Fruit fly (Drosophila melanogaster): ENCODE data around the gene janB.

The janB gene

DNA sequence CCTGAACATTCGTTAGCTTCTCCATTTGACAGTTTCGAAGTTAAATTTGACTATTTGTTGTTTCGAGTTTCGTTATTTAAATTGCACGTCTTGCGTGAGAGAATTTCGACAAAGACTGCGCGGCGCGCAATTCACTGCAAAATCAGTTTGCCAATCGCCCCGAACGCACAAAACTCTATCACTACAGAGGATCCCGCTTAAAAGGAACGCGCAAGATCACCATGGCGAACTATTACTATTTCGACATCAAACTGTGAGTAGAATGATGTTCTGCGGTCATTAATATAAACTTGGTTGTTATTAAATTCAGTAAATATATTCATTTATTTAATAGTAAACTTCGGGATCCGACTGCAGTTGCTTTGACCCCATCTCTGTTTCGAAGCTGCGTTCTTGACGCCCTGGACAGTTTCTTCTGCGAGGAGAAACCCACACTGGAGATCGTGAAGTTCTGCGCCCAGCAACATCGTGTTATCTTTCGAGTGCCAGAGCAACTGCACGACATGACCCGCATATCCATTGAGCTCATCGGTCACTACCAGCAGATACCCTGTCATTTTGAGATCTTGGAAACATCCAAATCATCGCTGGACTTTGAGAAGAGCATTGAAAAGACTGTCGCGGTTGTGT lies 17.5 kb upstream of the janB start, which contains the start of the genes Rpp14b and spn-A:
TSS of gene Rpp14b (plus strand) at position 43 of the 630 bp plus-strand sequence.
TSS of gene spn-A (minus strand) at position 123 of the 630 bp plus-strand sequence.
- TF ChIP-seq CG17801 (GFP tag; optimal IDR thresholded peaks at IDR 0.05; ENCODE audit: partially characterized antibody), result peak; percentile 8

DNA sequence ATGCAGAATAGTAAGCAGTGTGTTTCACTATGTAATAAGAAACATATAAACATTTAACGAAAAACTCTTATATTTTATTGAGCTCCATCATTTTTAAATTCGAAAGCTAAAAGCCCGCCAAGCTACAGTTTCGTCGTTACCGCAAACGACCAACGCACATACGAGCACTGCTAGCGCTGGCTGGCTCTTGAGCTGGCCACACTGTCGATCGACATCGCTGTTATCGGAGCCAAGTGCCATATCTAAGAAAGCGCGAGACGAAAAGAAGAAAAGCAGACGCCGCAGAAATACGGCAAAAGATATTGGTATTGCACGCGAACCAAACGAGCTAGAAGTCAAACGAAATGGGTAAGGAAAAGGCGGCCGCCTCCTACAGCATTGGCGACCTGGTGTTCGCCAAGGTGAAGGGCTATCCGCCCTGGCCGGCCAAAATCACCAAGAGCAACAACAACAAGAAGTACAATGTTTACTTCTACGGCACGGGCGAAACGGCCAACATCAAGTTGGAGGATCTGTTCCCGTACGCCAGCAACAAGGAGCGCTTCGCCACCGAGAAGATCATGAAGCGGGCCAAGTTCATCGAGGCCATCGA lies 14.0 kb upstream of the janB start, which contains the start of gene Jasper:
TSS of gene Jasper (plus strand) at position 60 of the 592 bp plus-strand sequence.
- TF ChIP-seq CG17801 (GFP tag; optimal IDR thresholded peaks at IDR 0.05; ENCODE audit: partially characterized antibody), result peak; percentile 41

DNA sequence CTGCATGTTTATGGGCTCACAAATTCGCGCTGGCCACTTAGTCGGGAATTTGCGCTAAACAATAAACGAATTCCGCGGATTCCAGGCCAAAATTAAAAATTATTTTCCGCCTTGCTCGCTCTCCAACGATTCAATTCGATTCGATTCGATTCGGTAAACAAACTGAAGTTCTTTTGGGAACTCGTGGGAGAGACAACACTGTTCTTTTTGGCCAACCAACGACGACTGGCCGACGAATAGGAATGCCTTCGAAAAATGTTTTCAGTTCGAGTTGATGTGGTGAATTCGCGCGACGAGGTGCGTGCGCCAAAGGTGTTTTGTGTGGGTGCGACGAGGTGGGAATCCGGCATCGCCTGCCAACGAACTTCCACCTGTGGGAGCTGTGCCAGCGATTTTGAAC lies 13.4 kb upstream of the janB start, which contains the start of gene CG15528:
TSS of gene CG15528 (minus strand) at position 180 of the 400 bp plus-strand sequence.
- TF ChIP-seq CG17801 (GFP tag; optimal IDR thresholded peaks at IDR 0.05; ENCODE audit: partially characterized antibody), result no peak

DNA sequence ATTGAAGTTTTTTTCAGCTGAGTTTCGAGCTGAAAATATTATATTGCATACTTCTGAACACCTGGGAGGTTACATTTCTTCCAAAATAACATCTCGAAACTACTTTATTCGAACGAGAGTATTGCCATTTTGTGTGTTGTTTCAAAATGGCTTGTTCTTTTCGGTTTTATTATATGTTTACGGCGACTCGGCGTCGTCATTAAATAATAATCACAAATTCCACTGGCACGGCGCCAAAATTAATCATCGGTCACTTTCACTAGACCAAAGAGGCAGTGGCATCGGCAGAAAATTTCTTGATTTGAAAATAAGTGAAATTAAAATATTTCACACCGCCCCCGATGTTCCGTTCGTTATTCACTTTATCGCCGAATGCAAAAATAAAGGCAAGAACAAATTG lies 11.9 kb upstream of the janB start:
- TF ChIP-seq CG17801 (GFP tag; optimal IDR thresholded peaks at IDR 0.05; ENCODE audit: partially characterized antibody), result no peak

DNA sequence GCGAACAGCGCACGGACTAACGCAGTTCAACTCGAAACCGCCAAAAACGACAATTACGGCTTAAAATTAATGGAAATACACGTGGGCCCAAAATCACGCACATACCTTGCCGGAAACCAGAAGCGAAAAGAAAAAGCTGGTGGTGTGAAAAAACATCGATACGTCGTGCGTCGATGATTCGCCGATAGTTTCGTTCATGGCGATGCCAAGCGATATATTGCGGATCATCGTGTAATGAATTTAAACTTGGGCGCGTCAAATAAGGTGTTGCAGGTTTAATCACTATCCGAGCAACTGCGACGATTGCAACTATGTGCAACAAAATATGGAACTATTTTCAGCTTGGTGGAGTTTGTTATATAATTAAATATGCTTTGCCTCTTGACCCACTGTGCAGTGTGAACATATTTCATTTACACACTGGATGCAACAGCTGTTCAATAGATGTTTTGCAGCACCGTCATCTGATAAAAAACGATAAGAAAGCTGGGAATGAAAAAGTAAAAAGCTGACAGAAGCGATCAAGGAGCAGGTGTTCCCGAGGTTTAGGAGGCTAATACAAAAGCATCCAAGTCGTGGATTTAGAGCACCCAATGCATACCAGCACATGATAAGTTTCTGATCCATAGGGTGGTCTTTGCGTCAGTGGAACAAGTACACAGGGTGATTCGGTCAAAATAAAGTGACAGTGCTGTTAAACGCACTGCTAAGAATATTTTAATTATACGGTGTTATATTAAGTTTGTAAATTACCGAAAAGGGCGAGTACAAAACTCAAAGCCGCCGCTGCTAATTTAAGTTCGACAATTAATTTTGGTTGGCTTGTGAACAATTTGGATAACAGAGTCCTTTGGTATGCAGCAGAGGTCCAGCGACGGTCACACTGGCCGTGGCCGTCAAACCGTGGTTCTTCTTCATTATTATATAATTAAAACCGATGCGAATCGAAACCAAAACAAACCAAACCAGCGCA lies 7.8 kb upstream of the janB start, which contains the start of the genes RpL32 and CG7943:
TSS of gene RpL32 (minus strand) at position 133 of the 973 bp plus-strand sequence.
TSS of gene CG7943 (plus strand) at position 442 of the 973 bp plus-strand sequence.
- peak; percentile 95 for TF ChIP-seq CG17801 (GFP tag; optimal IDR thresholded peaks at IDR 0.05; ENCODE audit: partially characterized antibody)

DNA sequence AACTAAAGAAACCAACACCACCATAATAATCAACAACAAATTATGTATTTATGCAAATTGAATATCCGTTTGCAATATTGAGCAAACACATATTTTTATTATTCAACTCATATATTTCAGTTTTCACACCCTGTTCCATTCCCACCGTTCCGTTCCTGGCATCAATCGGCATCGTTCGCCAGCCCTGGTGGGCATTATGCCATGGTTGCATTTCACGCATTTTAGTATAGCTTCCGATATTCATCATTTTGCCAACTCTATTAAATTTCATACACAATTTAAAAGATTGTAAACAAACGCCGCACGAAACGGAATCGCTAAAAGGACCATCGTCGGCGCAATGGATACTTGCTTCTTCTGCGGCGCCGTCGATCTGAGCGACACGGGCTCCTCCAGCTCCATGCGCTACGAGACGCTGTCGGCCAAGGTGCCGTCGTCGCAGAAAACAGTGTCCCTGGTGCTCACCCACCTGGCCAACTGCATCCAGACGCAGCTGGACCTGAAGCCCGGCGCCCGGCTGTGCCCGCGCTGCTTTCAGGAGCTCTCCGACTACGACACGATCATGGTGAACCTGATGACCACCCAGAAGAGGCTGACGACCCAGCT lies 4.7 kb upstream of the janB start, which contains the start of gene Sry-delta:
TSS of gene Sry-delta (plus strand) at position 203 of the 606 bp plus-strand sequence.
- peak; percentile 68 for TF ChIP-seq CG17801 (GFP tag; optimal IDR thresholded peaks at IDR 0.05; ENCODE audit: partially characterized antibody)

DNA sequence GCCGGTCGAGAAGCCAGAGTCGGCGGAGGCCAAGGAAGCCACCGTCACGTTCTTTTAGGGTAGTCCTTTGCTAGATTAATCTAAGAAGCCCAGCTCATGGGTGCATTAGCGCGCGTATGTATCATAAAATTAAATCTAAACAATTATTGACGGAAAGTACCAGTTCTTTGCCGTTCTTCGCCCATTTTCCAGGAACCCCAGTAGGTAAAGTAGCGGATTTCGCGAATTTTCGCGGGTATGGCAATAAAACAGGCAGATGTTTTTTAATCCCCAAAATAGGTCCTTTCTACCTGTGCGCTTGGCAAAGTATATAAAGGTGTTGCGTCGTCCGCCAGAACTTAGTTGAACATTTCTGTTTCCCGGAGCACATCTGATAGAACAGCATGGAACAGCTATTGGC lies 2.4 kb upstream of the janB start:
- TF ChIP-seq CG17801 (GFP tag; optimal IDR thresholded peaks at IDR 0.05; ENCODE audit: partially characterized antibody), result no peak

DNA sequence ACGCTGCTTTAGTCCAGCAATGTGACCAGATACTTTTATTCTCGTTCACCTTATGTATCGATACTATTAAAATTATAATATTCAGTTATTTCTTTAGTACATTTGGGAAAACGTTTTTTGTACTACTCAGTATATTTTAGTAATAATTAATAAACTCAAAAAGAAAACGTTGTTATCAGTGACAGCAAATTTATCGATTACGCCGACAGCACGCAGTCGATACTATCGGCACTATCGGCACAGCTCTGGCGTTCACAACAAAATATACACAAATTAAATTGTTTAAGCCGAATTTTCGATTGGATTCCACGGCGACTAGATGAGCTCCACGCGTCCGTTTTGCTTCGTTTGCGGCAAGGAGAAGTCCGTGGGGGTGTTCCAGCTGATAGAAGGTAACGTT lies 966 bp upstream of the janB start, which contains the start of the genes janA, Sry-alpha and Sry-beta:
TSS of gene janA (minus strand) at position 40 of the 400 bp plus-strand sequence.
TSS of gene Sry-alpha (plus strand) at position 226 of the 400 bp plus-strand sequence.
TSS of gene Sry-beta (plus strand) at position 226 of the 400 bp plus-strand sequence.
- no peak for TF ChIP-seq CG17801 (GFP tag; optimal IDR thresholded peaks at IDR 0.05; ENCODE audit: partially characterized antibody)

DNA sequence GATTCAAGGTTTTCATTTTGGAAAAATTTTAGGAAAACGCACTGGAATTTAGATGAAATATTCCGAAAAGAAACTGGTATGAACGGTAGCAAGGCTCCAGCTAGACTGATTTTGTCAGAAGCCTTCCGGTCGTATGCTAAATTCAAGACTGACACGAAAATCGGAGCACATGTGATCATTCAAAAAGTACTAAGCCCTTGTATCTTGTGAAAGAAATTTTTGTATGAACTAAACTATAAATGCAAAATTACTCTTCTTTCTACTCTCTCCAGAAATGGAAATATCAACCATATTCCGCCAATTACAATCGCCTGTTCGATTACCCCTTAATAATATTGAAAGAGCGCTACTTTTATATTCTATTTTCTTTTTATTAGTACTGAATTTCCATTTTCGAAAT lies 898 bp downstream of the janB start, which contains the start of gene ocn:
TSS of gene ocn (minus strand) at position 101 of the 400 bp plus-strand sequence.
- no peak for TF ChIP-seq CG17801 (GFP tag; optimal IDR thresholded peaks at IDR 0.05; ENCODE audit: partially characterized antibody)

DNA sequence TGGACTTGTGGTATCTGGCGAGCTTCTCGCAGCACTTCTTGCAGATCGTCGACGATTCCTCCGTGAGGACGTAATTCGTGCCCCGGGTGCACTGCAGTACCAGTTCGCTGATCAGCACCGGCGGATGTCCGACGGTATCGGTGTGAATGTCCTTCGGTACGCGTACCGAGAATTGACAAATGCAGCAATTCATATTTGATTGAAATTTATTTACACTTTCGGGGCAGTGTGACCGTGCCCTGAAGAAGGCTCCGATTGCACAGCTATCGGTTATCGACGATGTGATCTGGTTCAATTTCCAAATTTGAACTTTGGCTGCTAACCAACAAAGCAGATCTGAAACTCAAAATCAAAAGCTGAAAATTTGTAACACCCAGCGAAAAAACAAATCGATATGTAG lies 1.9 kb downstream of the janB start, which contains the start of gene ZIPIC:
TSS of gene ZIPIC (minus strand) at position 262 of the 400 bp plus-strand sequence.
- no peak for TF ChIP-seq CG17801 (GFP tag; optimal IDR thresholded peaks at IDR 0.05; ENCODE audit: partially characterized antibody)

DNA sequence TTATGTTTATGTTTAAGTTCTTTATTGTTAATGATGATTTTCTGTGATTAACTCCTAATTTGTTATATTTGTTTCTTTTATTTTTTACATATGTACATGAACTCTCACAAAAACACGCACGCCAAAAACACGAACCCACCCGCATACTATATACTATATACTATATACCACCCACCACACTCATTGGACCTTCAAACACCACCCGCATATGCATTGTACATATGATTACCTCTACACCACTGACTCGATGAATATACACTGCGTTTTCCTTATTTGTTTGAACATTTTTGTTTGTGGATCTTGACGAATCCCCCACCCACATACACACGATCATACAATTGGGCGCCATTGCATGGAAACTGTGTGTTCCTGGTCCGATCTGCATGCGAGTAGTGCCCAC lies 6.2 kb downstream of the janB start:
- TF ChIP-seq CG17801 (GFP tag; optimal IDR thresholded peaks at IDR 0.05; ENCODE audit: partially characterized antibody), result no peak

DNA sequence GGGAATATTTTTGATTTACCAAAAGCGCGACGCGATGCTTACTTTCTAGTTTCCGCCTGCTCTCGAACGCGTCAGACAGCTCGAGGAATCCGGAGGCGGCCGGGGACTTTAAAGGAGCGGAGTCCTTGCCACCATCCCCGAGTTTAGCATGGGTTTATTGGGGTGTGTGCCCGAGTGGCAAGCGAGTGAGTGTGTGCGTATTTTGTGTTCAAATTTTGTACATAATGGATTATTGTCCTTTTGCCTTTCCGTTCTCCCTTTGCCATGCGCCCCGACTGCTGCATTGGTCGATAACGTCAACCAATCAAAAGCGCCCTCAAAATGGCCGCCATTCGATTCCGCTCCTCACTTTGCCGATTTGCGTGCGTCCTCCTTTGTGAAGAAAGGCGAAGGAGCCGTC lies 8.5 kb downstream of the janB start:
- TF ChIP-seq CG17801 (GFP tag; optimal IDR thresholded peaks at IDR 0.05; ENCODE audit: partially characterized antibody), result no peak

DNA sequence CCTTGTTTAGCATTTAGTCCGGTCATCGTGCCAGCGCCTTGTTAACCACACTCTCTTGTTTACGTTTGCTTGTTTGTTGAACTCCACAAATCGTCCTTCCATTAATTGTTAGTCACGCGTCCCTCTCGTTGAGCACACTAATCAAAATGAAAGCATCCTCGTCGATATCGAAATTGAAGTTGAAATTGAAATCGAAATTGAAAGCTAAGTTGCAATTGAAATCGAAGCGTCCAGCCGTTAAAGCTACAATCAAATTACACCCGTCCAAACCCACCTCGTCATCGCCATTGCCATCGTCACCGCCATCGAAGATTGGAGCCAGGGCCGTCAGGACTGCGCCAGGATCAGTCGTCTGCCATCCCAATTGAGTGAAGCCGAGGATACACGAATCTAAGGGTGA lies 15.1 kb downstream of the janB start:
- TF ChIP-seq CG17801 (GFP tag; optimal IDR thresholded peaks at IDR 0.05; ENCODE audit: partially characterized antibody), result no peak

DNA sequence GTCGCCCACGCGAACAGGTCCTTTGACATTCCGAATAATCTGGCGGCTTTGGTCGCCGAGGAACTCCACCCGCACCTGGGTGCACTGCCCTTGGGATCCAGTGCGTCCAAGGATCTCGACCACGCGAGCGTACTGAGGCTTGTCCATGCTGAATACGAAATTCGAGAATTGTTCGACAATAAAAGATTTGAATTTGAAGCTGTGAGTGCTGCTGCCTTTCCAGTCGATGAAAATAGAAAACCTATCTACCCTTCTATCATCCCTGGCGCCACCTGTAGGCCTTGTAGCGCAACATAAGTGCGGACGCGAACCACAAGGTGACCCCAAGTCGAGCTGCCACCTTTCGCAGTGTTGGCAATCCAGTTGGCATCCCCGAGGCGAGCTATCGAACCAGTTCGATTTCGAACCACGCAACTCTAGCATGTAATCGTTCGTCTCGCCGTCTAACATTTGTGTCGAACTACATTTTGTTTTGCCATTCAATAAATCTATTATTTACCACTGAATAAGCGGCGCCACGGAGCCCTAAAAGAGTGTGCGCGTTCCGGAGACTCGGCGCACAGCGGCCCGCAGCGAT lies 16.0 kb downstream of the janB start, which contains the start of the genes RpS28a and Axn:
TSS of gene RpS28a (minus strand) at position 197 of the 577 bp plus-strand sequence.
TSS of gene Axn (plus strand) at position 391 of the 577 bp plus-strand sequence.
- TF ChIP-seq CG17801 (GFP tag; optimal IDR thresholded peaks at IDR 0.05; ENCODE audit: partially characterized antibody), result no peak
